Fruit fly (Drosophila melanogaster) whole organism, embryonic: ENCODE data around the gene sol.

Experiments
- B-H2 ChIP-seq: fragments of 200-800 bp; sonication (Bioruptor generic); optimal IDR thresholded peaks from 2 replicates; lab custom pipeline; 2018; ENCODE audit warnings: missing biosample characterization, mild to moderate bottlenecking, missing genetic modification characterization
- Bteb2 ChIP-seq: fragments of 200-800 bp; sonication (Bioruptor generic); optimal IDR thresholded peaks from 2 replicates; lab custom pipeline; 2016; ENCODE audit warnings: missing biosample characterization, missing genetic modification characterization
- CG10959 ChIP-seq: fragments of 200-800 bp; sonication (Bioruptor generic); IDR thresholded peaks from 2 replicates; pipeline ENCODE4 v1.3.6; 2022; ENCODE audit warnings: missing biosample characterization, missing genetic modification characterization
- CG11695 ChIP-seq: fragments of 200-800 bp; sonication (Bioruptor generic); IDR thresholded peaks from 3 replicates; pipeline ENCODE4 v1.3.6; 2022; ENCODE audit warnings: missing biosample characterization, missing genetic modification characterization
- CG12155 ChIP-seq: fragments of 200-800 bp; sonication (Bioruptor generic); optimal IDR thresholded peaks from 3 replicates; lab custom pipeline; 2016; ENCODE audit warnings: missing biosample characterization, missing genetic modification characterization
- CG12299 ChIP-seq: fragments of 200-800 bp; sonication (Bioruptor generic); optimal IDR thresholded peaks from 2 replicates; lab custom pipeline; 2018; ENCODE audit warnings: missing biosample characterization, mild to moderate bottlenecking, missing genetic modification characterization
- CG13123 ChIP-seq: fragments of 200-800 bp; sonication (Bioruptor generic); optimal IDR thresholded peaks from 2 replicates; lab custom pipeline; 2016; ENCODE audit warnings: missing biosample characterization, missing genetic modification characterization
- CG13424 ChIP-seq: fragments of 200-800 bp; sonication (Bioruptor generic); optimal IDR thresholded peaks from 2 replicates; lab custom pipeline; 2019; ENCODE audit warnings: missing biosample characterization, mild to moderate bottlenecking, missing genetic modification characterization, moderate library complexity
- CG15479 ChIP-seq: fragments of 200-800 bp; sonication (Bioruptor generic); optimal IDR thresholded peaks from 3 replicates; lab custom pipeline; 2019; ENCODE audit warnings: missing biosample characterization, mild to moderate bottlenecking, missing genetic modification characterization, moderate library complexity
- CG15601 ChIP-seq: fragments of 200-800 bp; sonication (Bioruptor generic); optimal IDR thresholded peaks from 3 replicates; lab custom pipeline; 2019; ENCODE audit warnings: missing biosample characterization, mild to moderate bottlenecking, missing genetic modification characterization, moderate library complexity
- CG17385 ChIP-seq: fragments of 200-800 bp; sonication (Bioruptor generic); optimal IDR thresholded peaks from 3 replicates; lab custom pipeline; 2018; ENCODE audit warnings: missing biosample characterization, mild to moderate bottlenecking, missing genetic modification characterization
- CG3163 ChIP-seq: fragments of 200-800 bp; sonication (Bioruptor generic); optimal IDR thresholded peaks from 3 replicates; lab custom pipeline; 2016; ENCODE audit warnings: missing biosample characterization, missing genetic modification characterization
- CG3847 ChIP-seq: fragments of 200-800 bp; sonication (Bioruptor generic); IDR thresholded peaks from 2 replicates; pipeline ENCODE4 v1.3.6; 2022; ENCODE audit warnings: missing biosample characterization, missing genetic modification characterization
- CG4282 ChIP-seq: fragments of 200-800 bp; sonication (Bioruptor generic); optimal IDR thresholded peaks from 2 replicates; lab custom pipeline; 2016; ENCODE audit warnings: missing biosample characterization, missing genetic modification characterization
- CG43689 ChIP-seq: fragments of 200-800 bp; sonication (Bioruptor generic); IDR thresholded peaks from 2 replicates; pipeline ENCODE4 v1.3.6; 2022; ENCODE audit warnings: missing biosample characterization, missing genetic modification characterization
- CG4404 ChIP-seq: fragments of 200-800 bp; sonication (Bioruptor generic); IDR thresholded peaks from 2 replicates; pipeline ENCODE4 v1.3.6; 2022; ENCODE audit warnings: missing biosample characterization, missing genetic modification characterization
- CG4820 ChIP-seq: fragments of 200-800 bp; sonication (Bioruptor generic); optimal IDR thresholded peaks from 3 replicates; lab custom pipeline; 2016; ENCODE audit warnings: missing biosample characterization, missing genetic modification characterization
- CG6175 ChIP-seq: fragments of 200-800 bp; sonication (Bioruptor generic); IDR thresholded peaks from 3 replicates; pipeline ENCODE4 v1.3.6; 2022; ENCODE audit warnings: missing biosample characterization, missing genetic modification characterization
- CG7357 ChIP-seq: fragments of 200-800 bp; sonication (Bioruptor generic); IDR thresholded peaks from 3 replicates; pipeline ENCODE4 v1.3.6; 2022; ENCODE audit warnings: missing biosample characterization, missing genetic modification characterization
- CG8281 ChIP-seq: fragments of 200-800 bp; sonication (Bioruptor generic); optimal IDR thresholded peaks from 2 replicates; lab custom pipeline; 2018; ENCODE audit warnings: missing biosample characterization, mild to moderate bottlenecking, missing genetic modification characterization, moderate library complexity
- CG8478 ChIP-seq: fragments of >200 bp; optimal IDR thresholded peaks from 2 replicates; lab custom pipeline; 2018
- CG8765 ChIP-seq: fragments of 200-800 bp; sonication (Bioruptor generic); IDR thresholded peaks from 2 replicates; pipeline ENCODE4 v1.3.6; 2022; ENCODE audit warnings: missing biosample characterization, missing genetic modification characterization
- D19A ChIP-seq: fragments of 200-800 bp; optimal IDR thresholded peaks from 3 replicates; lab custom pipeline; 2019; ENCODE audit warnings: missing biosample characterization, mild to moderate bottlenecking, missing genetic modification characterization, moderate library complexity
- Dek ChIP-seq: fragments of 200-800 bp; sonication (Bioruptor generic); optimal IDR thresholded peaks from 3 replicates; lab custom pipeline; 2019; ENCODE audit warnings: missing biosample characterization, mild to moderate bottlenecking, missing genetic modification characterization, moderate library complexity
- Fer2 ChIP-seq: fragments of 200-800 bp; sonication (Bioruptor generic); optimal IDR thresholded peaks from 2 replicates; lab custom pipeline; 2018; ENCODE audit warnings: missing biosample characterization, mild to moderate bottlenecking, missing genetic modification characterization, moderate library complexity
- Fer3 ChIP-seq: fragments of 200-800 bp; sonication (Bioruptor generic); optimal IDR thresholded peaks from 2 replicates; lab custom pipeline; 2018; ENCODE audit warnings: missing biosample characterization, mild to moderate bottlenecking, missing genetic modification characterization, moderate library complexity
- GATAe ChIP-seq: fragments of 200-800 bp; sonication (Bioruptor generic); conservative IDR thresholded peaks from 2 replicates; pipeline ENCODE4 v1.3.6; 2022; ENCODE audit warnings: missing biosample characterization, missing genetic modification characterization
- Hmr ChIP-seq: fragments of 200-800 bp; sonication (Bioruptor generic); optimal IDR thresholded peaks from 3 replicates; lab custom pipeline; 2017; ENCODE audit warnings: mild to moderate bottlenecking, missing biosample characterization, missing genetic modification reagents, missing genetic modification characterization
- Nf-YA ChIP-seq: fragments of 200-800 bp; sonication (Bioruptor generic); IDR thresholded peaks from 2 replicates; pipeline ENCODE4 v1.3.6; 2022; ENCODE audit warnings: missing biosample characterization, missing genetic modification characterization
- Rfx ChIP-seq: fragments of 200-800 bp; sonication (Bioruptor generic); IDR thresholded peaks from 2 replicates; pipeline ENCODE4 v1.3.6; 2022; ENCODE audit warnings: missing biosample characterization, missing genetic modification characterization
- Sox100B ChIP-seq: fragments of 200-800 bp; sonication (Bioruptor generic); optimal IDR thresholded peaks from 3 replicates; lab custom pipeline; 2018; ENCODE audit warnings: missing biosample characterization, mild to moderate bottlenecking, missing genetic modification characterization
- abd-A ChIP-seq: fragments of 200-800 bp; sonication (Bioruptor generic); optimal IDR thresholded peaks from 3 replicates; lab custom pipeline; 2019; ENCODE audit warnings: missing biosample characterization, mild to moderate bottlenecking, missing genetic modification characterization, moderate library complexity
- ac ChIP-seq: fragments of 200-800 bp; sonication (Bioruptor generic); optimal IDR thresholded peaks from 3 replicates; lab custom pipeline; 2017; ENCODE audit warnings: missing biosample characterization, mild to moderate bottlenecking, missing genetic modification characterization
- al ChIP-seq: fragments of 200-800 bp; sonication (Bioruptor generic); IDR thresholded peaks from 2 replicates; pipeline ENCODE4 v1.3.6; 2022; ENCODE audit warnings: missing biosample characterization, missing genetic modification characterization
- ara ChIP-seq: fragments of 200-800 bp; sonication (Bioruptor generic); IDR thresholded peaks from 2 replicates; pipeline ENCODE4 v1.3.6; 2022; ENCODE audit warnings: missing biosample characterization, missing genetic modification characterization
- cas ChIP-seq: fragments of 200-800 bp; sonication (Bioruptor generic); IDR thresholded peaks from 2 replicates; pipeline ENCODE4 v1.3.6; 2022; ENCODE audit warnings: missing biosample characterization, missing genetic modification characterization
- ci ChIP-seq: fragments of 200-800 bp; sonication (Bioruptor generic); IDR thresholded peaks from 3 replicates; pipeline ENCODE4 v1.3.6; 2022; ENCODE audit warnings: missing biosample characterization, missing genetic modification characterization
- crc ChIP-seq: fragments of 200-800 bp; sonication (Bioruptor generic); optimal IDR thresholded peaks from 2 replicates; lab custom pipeline; 2016; ENCODE audit warnings: missing biosample characterization, missing genetic modification characterization
- cwo ChIP-seq: fragments of 200-800 bp; sonication (Bioruptor generic); optimal IDR thresholded peaks from 3 replicates; lab custom pipeline; 2017; ENCODE audit warnings: missing biosample characterization, missing genetic modification characterization, mild to moderate bottlenecking, moderate library complexity, missing genetic modification reagents
- dmrt11E ChIP-seq: fragments of 200-800 bp; sonication (Bioruptor generic); optimal IDR thresholded peaks from 3 replicates; lab custom pipeline; 2018; ENCODE audit warnings: missing biosample characterization, mild to moderate bottlenecking, missing genetic modification characterization, moderate library complexity
- fd96Cb ChIP-seq: fragments of 200-800 bp; sonication (Bioruptor generic); optimal IDR thresholded peaks from 2 replicates; lab custom pipeline; 2018; ENCODE audit warnings: missing biosample characterization, mild to moderate bottlenecking, missing genetic modification characterization, moderate library complexity
- fu2 ChIP-seq: fragments of 200-800 bp; sonication (Bioruptor generic); optimal IDR thresholded peaks from 2 replicates; lab custom pipeline; 2016; ENCODE audit warnings: missing biosample characterization, missing genetic modification characterization
- lab ChIP-seq: fragments of 200-800 bp; sonication (Bioruptor generic); optimal IDR thresholded peaks from 3 replicates; lab custom pipeline; 2017; ENCODE audit warnings: missing biosample characterization, missing genetic modification characterization, mild to moderate bottlenecking, moderate library complexity, missing genetic modification reagents
- lola ChIP-seq, 3 experiments: fragments of >200 bp in 2 of 3; fragments of 200-800 bp in 1 of 3; sonication (Bioruptor generic) in 1 of 3; optimal IDR thresholded peaks; 2 replicates each; lab custom pipeline; 2017 to 2019; ENCODE audit warnings: missing biosample characterization in 3 of 3, missing genetic modification characterization in 3 of 3, mild to moderate bottlenecking in 1 of 3, moderate library complexity in 1 of 3
- pho ChIP-seq: fragments of 200-800 bp; sonication (Bioruptor generic); optimal IDR thresholded peaks from 2 replicates; lab custom pipeline; 2016; ENCODE audit warnings: missing biosample characterization, missing genetic modification characterization
- pnt ChIP-seq: fragments of 200-800 bp; sonication (Bioruptor generic); optimal IDR thresholded peaks from 3 replicates; lab custom pipeline; 2016; ENCODE audit warnings: missing biosample characterization, missing genetic modification characterization
- pum ChIP-seq: fragments of 200-800 bp; sonication (Bioruptor generic); optimal IDR thresholded peaks from 2 replicates; lab custom pipeline; 2016; ENCODE audit warnings: missing biosample characterization, missing genetic modification characterization
- salm ChIP-seq: fragments of 200-800 bp; sonication (Bioruptor generic); optimal IDR thresholded peaks from 2 replicates; lab custom pipeline; 2018; ENCODE audit warnings: missing biosample characterization, mild to moderate bottlenecking, missing genetic modification characterization
- schlank ChIP-seq: fragments of 200-800 bp; sonication (Bioruptor generic); optimal IDR thresholded peaks from 2 replicates; lab custom pipeline; 2018; ENCODE audit warnings: missing biosample characterization, mild to moderate bottlenecking, missing genetic modification characterization
- sr ChIP-seq: fragments of 200-800 bp; sonication (Bioruptor generic); IDR thresholded peaks from 3 replicates; pipeline ENCODE4 v1.3.6; 2022; ENCODE audit warnings: missing biosample characterization, missing genetic modification characterization

sol gene

DNA sequence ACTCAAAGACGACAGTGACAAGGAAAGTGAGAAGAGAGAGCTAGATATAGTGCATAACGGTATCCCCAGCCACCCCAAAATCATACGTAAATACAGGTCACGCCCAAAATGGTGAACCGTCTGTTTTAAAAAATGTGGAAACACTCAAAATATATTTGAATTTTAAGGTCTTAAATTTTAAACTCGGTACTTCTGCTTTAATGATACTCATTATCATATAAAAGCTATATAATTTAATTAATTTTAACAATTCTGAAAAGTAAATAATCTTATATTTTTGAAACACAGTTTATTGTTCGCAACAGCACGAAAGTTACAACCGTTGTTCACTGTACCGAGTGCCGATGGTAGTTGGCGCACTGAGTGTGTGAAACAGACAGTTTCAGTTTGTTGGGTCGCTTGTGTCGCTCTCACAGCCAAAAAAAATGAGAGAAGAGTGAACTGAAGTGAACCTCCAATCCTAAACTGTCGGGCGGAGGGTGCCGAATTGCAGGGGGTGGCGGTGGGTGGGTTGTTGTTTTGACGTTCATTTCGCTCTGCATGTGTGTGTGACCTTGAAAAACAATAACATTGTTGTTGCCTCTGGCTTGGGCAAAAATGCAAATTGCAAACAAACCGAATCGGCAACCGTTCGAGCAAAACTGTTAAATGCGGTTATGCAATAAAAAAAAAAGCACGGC is 16.4 kb downstream of the sol start (continued):
- TF ChIP-seq CG10959 (GFP tag; lab: Robert Waterston, UW) (peak; percentile 59), CG15479 (no peak), crc (GFP tag; lab: Kevin White, UChicago) (no peak), pho (GFP tag; lab: Kevin White, UChicago) (peak; percentile 31), CG8478 (lab: Kevin White, UChicago) (no peak), CG6175 (GFP tag; lab: Robert Waterston, UW) (no peak), dmrt11E (tag; lab: Kevin White, UChicago) (peak; percentile 81), CG17385 (peak; percentile 90), D19A (peak; percentile 88), Fer3 (tag; lab: Kevin White, UChicago) (peak; percentile 93), ac (GFP tag; lab: Kevin White, UChicago) (peak; percentile 42), GATAe (GFP tag; lab: Robert Waterston, UW) (peak; percentile 57; the same call in 1 of the 2 replicates), Fer2 (tag; lab: Kevin White, UChicago) (peak; percentile 91), sr (no peak), Dek (tag; lab: Kevin White, UChicago) (peak; percentile 94), CG43689 (peak; percentile 75), CG3163 (GFP tag; lab: Kevin White, UChicago) (no peak), schlank (tag; lab: Kevin White, UChicago) (peak; percentile 80), salm (tag; lab: Kevin White, UChicago) (peak; percentile 87), CG13123 (GFP tag; lab: Kevin White, UChicago) (peak; percentile 75), CG8281 (tag; lab: Kevin White, UChicago) (peak; percentile 77), CG4282 (GFP tag; lab: Kevin White, UChicago) (no peak), cas (GFP tag; lab: Robert Waterston, UW) (peak; percentile 50; the same call in 1 of the 2 replicates), fu2 (GFP tag; lab: Kevin White, UChicago) (no peak), CG12299 (tag; lab: Kevin White, UChicago) (peak; percentile 93), fd96Cb (tag; lab: Kevin White, UChicago) (peak; percentile 94), CG4404 (GFP tag; lab: Robert Waterston, UW) (peak; percentile 84), Bteb2 (GFP tag; lab: Kevin White, UChicago) (peak; percentile 11), Nf-YA (GFP tag; lab: Robert Waterston, UW) (peak; percentile 56), Hmr (peak; percentile 96), pnt (GFP tag; lab: Kevin White, UChicago) (peak; percentile 63), cwo (GFP tag; lab: Kevin White, UChicago) (peak; percentile 91), CG11695 (peak; percentile 88), CG4820 (GFP tag; lab: Kevin White, UChicago) (peak; percentile 83), B-H2 (peak; percentile 93), CG12155 (peak; percentile 83), pum (GFP tag; lab: Kevin White, UChicago) (peak; percentile 30), lola (GFP tag; optimal IDR thresholded peaks at IDR 0.05; lab: Kevin White, UChicago) (peak in 1 of 3 experiments; percentile 88), CG8765 (0 out of 2 replicates have a peak, but pooled peaks have one; percentile 45), al (peak; percentile 74), CG7357 (GFP tag; lab: Robert Waterston, UW) (peak; percentile 82; the same call in 2 of the 3 replicates), Sox100B (GFP tag; lab: Kevin White, UChicago) (peak; percentile 94), CG3847 (GFP tag; lab: Robert Waterston, UW) (peak; percentile 92), ci (peak; percentile 81), CG13424 (tag; lab: Kevin White, UChicago) (peak; percentile 96), abd-A (tag; lab: Kevin White, UChicago) (no peak), Rfx (GFP tag; lab: Robert Waterston, UW) (peak; percentile 90), lab (GFP tag; lab: Kevin White, UChicago) (peak; percentile 97), CG15601 (tag; lab: Kevin White, UChicago) (peak; percentile 92), ara (GFP tag; lab: Robert Waterston, UW) (peak; percentile 72)
